Fruit fly (Drosophila melanogaster) whole organism, embryonic: ENCODE measurements around the gene CG8379.

Experiments
- CG11085 ChIP-seq: fragments of 200-800 bp; sonication (Bioruptor generic); IDR thresholded peaks from 2 replicates; pipeline ENCODE4 v1.3.6; 2022; ENCODE audit warnings: missing biosample characterization, missing genetic modification characterization
- CG11695 ChIP-seq: fragments of 200-800 bp; sonication (Bioruptor generic); IDR thresholded peaks from 3 replicates; pipeline ENCODE4 v1.3.6; 2022; ENCODE audit warnings: missing biosample characterization, missing genetic modification characterization
- CG14710 ChIP-seq: fragments of 200-800 bp; sonication (Bioruptor generic); optimal IDR thresholded peaks from 3 replicates; lab custom pipeline; 2019; ENCODE audit warnings: missing biosample characterization, mild to moderate bottlenecking, missing genetic modification characterization, moderate library complexity
- CG17186 ChIP-seq: fragments of 200-800 bp; sonication (Bioruptor generic); optimal IDR thresholded peaks from 3 replicates; lab custom pipeline; 2017; ENCODE audit warnings: missing biosample characterization, missing genetic modification reagents, missing genetic modification characterization
- CG17568 ChIP-seq: fragments of 200-800 bp; sonication (Bioruptor generic); optimal IDR thresholded peaks from 2 replicates; lab custom pipeline; 2018; ENCODE audit warnings: missing biosample characterization, mild to moderate bottlenecking, missing genetic modification characterization, moderate library complexity
- CG17612 ChIP-seq: fragments of 200-800 bp; sonication (Bioruptor generic); IDR thresholded peaks from 2 replicates; pipeline ENCODE4 v1.3.6; 2022; ENCODE audit warnings: missing biosample characterization, missing genetic modification characterization
- CG18011 ChIP-seq: fragments of 200-800 bp; sonication (Bioruptor generic); optimal IDR thresholded peaks from 2 replicates; lab custom pipeline; 2017; ENCODE audit warnings: missing biosample characterization, missing genetic modification characterization, mild to moderate bottlenecking, moderate library complexity, missing genotype
- CG2199 ChIP-seq: fragments of 200-800 bp; sonication (Bioruptor generic); IDR thresholded peaks from 3 replicates; pipeline ENCODE4 v1.3.6; 2022; ENCODE audit warnings: missing biosample characterization, missing genetic modification characterization
- CG31441 ChIP-seq: fragments of 200-800 bp; sonication (Bioruptor generic); IDR thresholded peaks from 2 replicates; pipeline ENCODE4 v1.3.6; 2022; ENCODE audit warnings: missing biosample characterization, missing genetic modification characterization
- CG3407 ChIP-seq: fragments of 200-800 bp; sonication (Bioruptor generic); optimal IDR thresholded peaks from 2 replicates; lab custom pipeline; 2018; ENCODE audit warnings: missing biosample characterization, mild to moderate bottlenecking, missing genetic modification characterization
- CG3726 ChIP-seq: fragments of 200-800 bp; sonication (Bioruptor generic); IDR thresholded peaks from 3 replicates; pipeline ENCODE4, ENCODE4 v1.3.6; 2022; ENCODE audit warnings: missing biosample characterization, missing genetic modification characterization
- CG4360 ChIP-seq: fragments of 200-800 bp; sonication (Bioruptor generic); IDR thresholded peaks from 2 replicates; pipeline ENCODE4 v1.3.6; 2022; ENCODE audit warnings: missing biosample characterization, missing genetic modification characterization
- CG4404 ChIP-seq: fragments of 200-800 bp; sonication (Bioruptor generic); IDR thresholded peaks from 2 replicates; pipeline ENCODE4 v1.3.6; 2022; ENCODE audit warnings: missing biosample characterization, missing genetic modification characterization
- CG4707 ChIP-seq: fragments of 200-800 bp; sonication (Bioruptor generic); optimal IDR thresholded peaks from 2 replicates; lab custom pipeline; 2018; ENCODE audit warnings: missing biosample characterization, mild to moderate bottlenecking, missing genetic modification characterization, moderate library complexity
- CG6272 ChIP-seq: fragments of 200-800 bp; sonication (Bioruptor generic); IDR thresholded peaks from 2 replicates; pipeline ENCODE4 v1.3.6; 2022; ENCODE audit warnings: missing biosample characterization, missing genetic modification characterization
- CG9727 ChIP-seq: fragments of 200-800 bp; sonication (Bioruptor generic); optimal IDR thresholded peaks from 3 replicates; lab custom pipeline; 2017; ENCODE audit warnings: missing biosample characterization, mild to moderate bottlenecking, missing genetic modification characterization
- CHES-1-like ChIP-seq: fragments of 200-800 bp; sonication (Bioruptor generic); optimal IDR thresholded peaks from 2 replicates; lab custom pipeline; 2016; ENCODE audit warnings: missing biosample characterization, missing genetic modification characterization
- Elba2 ChIP-seq: fragments of 200-800 bp; sonication (Bioruptor generic); optimal IDR thresholded peaks from 3 replicates; lab custom pipeline; 2016; ENCODE audit warnings: missing biosample characterization, missing genetic modification characterization
- Gug ChIP-seq: fragments of 200-800 bp; sonication (Bioruptor generic); IDR thresholded peaks from 4 replicates; pipeline ENCODE4 v1.3.6; 2022; ENCODE audit warnings: missing biosample characterization, missing genetic modification characterization
- H15 ChIP-seq: fragments of 200-800 bp; sonication (Bioruptor generic); IDR thresholded peaks from 3 replicates; pipeline ENCODE4 v1.3.6; 2022; ENCODE audit warnings: missing biosample characterization, missing genetic modification characterization
- HmgD ChIP-seq: fragments of 200-800 bp; sonication (Bioruptor generic); optimal IDR thresholded peaks from 3 replicates; lab custom pipeline; 2016; ENCODE audit warnings: missing biosample characterization, missing genetic modification characterization
- Lpt ChIP-seq: fragments of >200 bp; optimal IDR thresholded peaks from 2 replicates; lab custom pipeline; 2018; ENCODE audit warnings: missing biosample characterization, missing genetic modification characterization
- MESR4 ChIP-seq: fragments of 200-800 bp; sonication (Bioruptor generic); optimal IDR thresholded peaks from 2 replicates; lab custom pipeline; 2018; ENCODE audit warnings: missing biosample characterization, mild to moderate bottlenecking, missing genetic modification characterization, moderate library complexity
- Meics ChIP-seq: fragments of 200-800 bp; sonication (Bioruptor generic); optimal IDR thresholded peaks from 2 replicates; lab custom pipeline; 2017; ENCODE audit warnings: missing biosample characterization, mild to moderate bottlenecking, missing genetic modification characterization
- Mes4 ChIP-seq: fragments of 200-800 bp; sonication (Bioruptor generic); optimal IDR thresholded peaks from 2 replicates; lab custom pipeline; 2016; ENCODE audit warnings: missing biosample characterization, missing genetic modification characterization
- Mrtf ChIP-seq: fragments of 200-800 bp; sonication (Bioruptor generic); IDR thresholded peaks from 3 replicates; pipeline ENCODE4 v1.3.6; 2022; ENCODE audit warnings: missing biosample characterization, missing genetic modification characterization
- Neu2 ChIP-seq: fragments of 200-800 bp; sonication (Bioruptor generic); optimal IDR thresholded peaks from 3 replicates; lab custom pipeline; 2016; ENCODE audit warnings: missing biosample characterization, missing genetic modification characterization, borderline replicate concordance
- Nf-YA ChIP-seq: fragments of 200-800 bp; sonication (Bioruptor generic); IDR thresholded peaks from 2 replicates; pipeline ENCODE4 v1.3.6; 2022; ENCODE audit warnings: missing biosample characterization, missing genetic modification characterization
- Poxn ChIP-seq: fragments of 200-800 bp; sonication (Bioruptor generic); IDR thresholded peaks from 2 replicates; pipeline ENCODE4 v1.3.6; 2022; ENCODE audit warnings: missing biosample characterization, missing genetic modification characterization
- Spps ChIP-seq: fragments of 200-800 bp; sonication (Bioruptor generic); optimal IDR thresholded peaks from 2 replicates; lab custom pipeline; 2018; ENCODE audit warnings: missing biosample characterization, mild to moderate bottlenecking, missing genetic modification characterization
- Sry-δ ChIP-seq: fragments of 200-800 bp; sonication (Bioruptor generic); optimal IDR thresholded peaks from 2 replicates; lab custom pipeline; 2016; ENCODE audit warnings: missing biosample characterization, missing genetic modification characterization
- Usf ChIP-seq: fragments of 200-800 bp; sonication (Bioruptor generic); optimal IDR thresholded peaks from 2 replicates; lab custom pipeline; 2017; ENCODE audit warnings: missing genotype, missing biosample characterization, missing genetic modification characterization
- az2 ChIP-seq: fragments of 200-800 bp; sonication (Bioruptor generic); optimal IDR thresholded peaks from 3 replicates; lab custom pipeline; 2016; ENCODE audit warnings: missing biosample characterization, missing genetic modification characterization
- bbx ChIP-seq: fragments of 200-800 bp; sonication (Bioruptor generic); IDR thresholded peaks from 2 replicates; pipeline ENCODE4 v1.3.6; 2022; ENCODE audit warnings: missing biosample characterization, missing genetic modification characterization; ENCODE audit not compliant: partially characterized antibody
- cg ChIP-seq: fragments of 200-800 bp; sonication (Bioruptor generic); optimal IDR thresholded peaks from 3 replicates; lab custom pipeline; 2019; ENCODE audit warnings: missing biosample characterization, mild to moderate bottlenecking, missing genetic modification characterization, moderate library complexity
- ci ChIP-seq: fragments of 200-800 bp; sonication (Bioruptor generic); IDR thresholded peaks from 3 replicates; pipeline ENCODE4 v1.3.6; 2022; ENCODE audit warnings: missing biosample characterization, missing genetic modification characterization
- dysf ChIP-seq: fragments of 200-800 bp; sonication (Bioruptor generic); IDR thresholded peaks from 3 replicates; pipeline ENCODE4 v1.3.6; 2022; ENCODE audit warnings: missing biosample characterization, missing genetic modification characterization
- fd96Cb ChIP-seq: fragments of 200-800 bp; sonication (Bioruptor generic); optimal IDR thresholded peaks from 2 replicates; lab custom pipeline; 2018; ENCODE audit warnings: missing biosample characterization, mild to moderate bottlenecking, missing genetic modification characterization, moderate library complexity
- gem ChIP-seq: fragments of 200-800 bp; sonication (Bioruptor generic); optimal IDR thresholded peaks from 2 replicates; lab custom pipeline; 2019; ENCODE audit warnings: missing biosample characterization, mild to moderate bottlenecking, missing genetic modification characterization, moderate library complexity
- hb ChIP-seq: fragments of 200-800 bp; sonication (Bioruptor generic); IDR thresholded peaks from 3 replicates; pipeline ENCODE4 v1.3.6; 2022; ENCODE audit warnings: missing biosample characterization, missing genetic modification characterization; ENCODE audit not compliant: partially characterized antibody
- hbn ChIP-seq: fragments of 200-800 bp; sonication (Bioruptor generic); IDR thresholded peaks from 2 replicates; pipeline ENCODE4 v1.3.6; 2022; ENCODE audit warnings: missing biosample characterization, missing genetic modification characterization; ENCODE audit not compliant: partially characterized antibody
- klu ChIP-seq: fragments of 200-800 bp; sonication (Bioruptor generic); IDR thresholded peaks from 2 replicates; pipeline ENCODE4 v1.3.6; 2022; ENCODE audit warnings: missing biosample characterization, missing genetic modification characterization
- lmd ChIP-seq: fragments of 200-800 bp; sonication (Bioruptor generic); IDR thresholded peaks from 2 replicates; pipeline ENCODE4 v1.3.6; 2022; ENCODE audit warnings: missing biosample characterization, missing genetic modification characterization
- otp ChIP-seq: fragments of 200-800 bp; sonication (Bioruptor generic); IDR thresholded peaks from 3 replicates; pipeline ENCODE4, ENCODE4 v1.3.6; 2022; ENCODE audit warnings: missing biosample characterization, missing genetic modification characterization
- p53 ChIP-seq: fragments of 200-800 bp; sonication (Bioruptor generic); optimal IDR thresholded peaks from 2 replicates; lab custom pipeline; 2016; ENCODE audit warnings: missing biosample characterization, missing genetic modification characterization
- slp2 ChIP-seq: fragments of 200-800 bp; sonication (Bioruptor generic); optimal IDR thresholded peaks from 2 replicates; lab custom pipeline; 2016; ENCODE audit warnings: missing biosample characterization, missing genetic modification characterization
- tio ChIP-seq: fragments of 200-800 bp; sonication (Bioruptor generic); optimal IDR thresholded peaks from 2 replicates; lab custom pipeline; 2017; ENCODE audit warnings: missing biosample characterization, missing genetic modification characterization, inconsistent platforms
- tna ChIP-seq: fragments of 200-800 bp; sonication (Bioruptor generic); IDR thresholded peaks from 2 replicates; pipeline ENCODE4 v1.3.6; 2022; ENCODE audit warnings: missing biosample characterization, missing genetic modification characterization; ENCODE audit not compliant: partially characterized antibody
- unc-4 ChIP-seq: fragments of 200-800 bp; sonication (Bioruptor generic); IDR thresholded peaks from 2 replicates; pipeline ENCODE4 v1.3.6; 2022; ENCODE audit warnings: missing biosample characterization, missing genetic modification characterization; ENCODE audit not compliant: partially characterized antibody
- vnd ChIP-seq: fragments of 200-800 bp; sonication (Bioruptor generic); IDR thresholded peaks from 3 replicates; pipeline ENCODE4 v1.3.6; 2022; ENCODE audit warnings: missing biosample characterization, missing genetic modification characterization; ENCODE audit not compliant: partially characterized antibody
- zen2 ChIP-seq: fragments of 200-800 bp; sonication (Bioruptor generic); IDR thresholded peaks from 3 replicates; pipeline ENCODE4 v1.3.6; 2022; ENCODE audit warnings: missing biosample characterization, missing genetic modification characterization; ENCODE audit not compliant: partially characterized antibody

CG8379 gene

dm6 chr3R:8808518-8808921 is 15.7 kb upstream of the CG8379 start (continued):
- TF ChIP-seq CG9727 (GFP tag; lab: Kevin White, UChicago) (peak; percentile 96), CG11695 (GFP tag; lab: Robert Waterston, UW) (peak; percentile 27; the same call in 1 of the 3 replicates), unc-4 (GFP tag; lab: Robert Waterston, UW) (no peak), CG4360 (GFP tag; lab: Robert Waterston, UW) (peak; percentile 25; the same call in 1 of the 2 replicates), tna (GFP tag; lab: Robert Waterston, UW) (no peak), CG31441 (GFP tag; lab: Robert Waterston, UW) (peak; percentile 89), CG17186 (GFP tag; lab: Kevin White, UChicago) (no peak), CG14710 (peak; percentile 95), CG18011 (GFP tag; lab: Kevin White, UChicago) (no peak), CG3726 (GFP tag; lab: Robert Waterston, UW) (no peak), ci (GFP tag; lab: Robert Waterston, UW) (0 out of 3 replicates have a peak, but pooled peaks have one; percentile 17), bbx (GFP tag; lab: Robert Waterston, UW) (no peak), Neu2 (GFP tag; lab: Kevin White, UChicago) (peak; percentile 25), az2 (GFP tag; lab: Kevin White, UChicago) (peak; percentile 74), lmd (GFP tag; lab: Robert Waterston, UW) (peak; percentile 27; the same call in 1 of the 2 replicates), Sry-δ (no peak), fd96Cb (peak; percentile 76), hbn (GFP tag; lab: Robert Waterston, UW) (no peak), CG11085 (no peak), Spps (tag; lab: Kevin White, UChicago) (peak; percentile 85), dysf (0 out of 3 replicates have a peak, but pooled peaks have one; percentile 27), tio (GFP tag; lab: Kevin White, UChicago) (no peak), Mrtf (GFP tag; lab: Robert Waterston, UW) (no peak), p53 (no peak), CG3407 (peak; percentile 67), CG6272 (GFP tag; lab: Robert Waterston, UW) (peak; percentile 27; the same call in 1 of the 2 replicates), Lpt (GFP tag; lab: Kevin White, UChicago) (no peak), CG17568 (GFP tag; lab: Kevin White, UChicago) (peak; percentile 43), Elba2 (GFP tag; lab: Kevin White, UChicago) (peak; percentile 78), klu (GFP tag; lab: Robert Waterston, UW) (no peak), Poxn (GFP tag; lab: Robert Waterston, UW) (no peak), hb (GFP tag; lab: Robert Waterston, UW) (no peak), H15 (GFP tag; lab: Robert Waterston, UW) (no peak), Nf-YA (GFP tag; lab: Robert Waterston, UW) (no peak), otp (GFP tag; lab: Robert Waterston, UW) (peak; percentile 57; the same call in 1 of the 3 replicates), Usf (peak; percentile 77), Meics (GFP tag; lab: Kevin White, UChicago) (peak; percentile 21), slp2 (peak; percentile 61), CG17612 (GFP tag; lab: Robert Waterston, UW) (no peak), cg (GFP tag; lab: Kevin White, UChicago) (no peak), Mes4 (GFP tag; lab: Kevin White, UChicago) (peak; percentile 49), CG2199 (GFP tag; lab: Robert Waterston, UW) (no peak), CG4707 (no peak), vnd (GFP tag; lab: Robert Waterston, UW) (no peak), zen2 (GFP tag; lab: Robert Waterston, UW) (no peak), MESR4 (GFP tag; lab: Kevin White, UChicago) (no peak), gem (tag; lab: Kevin White, UChicago) (peak; percentile 91), CG4404 (GFP tag; lab: Robert Waterston, UW) (peak; percentile 90), Gug (no peak), HmgD (GFP tag; lab: Kevin White, UChicago) (no peak), CHES-1-like (peak; percentile 24)
